Fruit fly (Drosophila melanogaster) whole organism, pupa: Measurements from ENCODE around the gene CG9498.

Experiments
- CG10348 ChIP-seq: fragments of 200-800 bp; sonication (Bioruptor generic); IDR thresholded peaks from 2 replicates; pipeline ENCODE4 v1.3.6; 2022; ENCODE audit warnings: missing biosample characterization, missing genetic modification characterization
- CG12605 ChIP-seq: fragments of 200-800 bp; sonication (Bioruptor generic); IDR thresholded peaks from 2 replicates; pipeline ENCODE4 v1.3.6; 2022; ENCODE audit warnings: missing biosample characterization, missing genetic modification characterization
- CG13204 ChIP-seq: fragments of 200-800 bp; sonication (Bioruptor generic); optimal IDR thresholded peaks from 2 replicates; lab custom pipeline; 2018; ENCODE audit warnings: missing biosample characterization, mild to moderate bottlenecking, missing genetic modification characterization, moderate library complexity
- CG14655 ChIP-seq: fragments of 200-800 bp; sonication (Bioruptor generic); optimal IDR thresholded peaks from 3 replicates; lab custom pipeline; 2017; ENCODE audit warnings: mild to moderate bottlenecking, missing biosample characterization, missing genetic modification reagents, missing genetic modification characterization
- CG15710 ChIP-seq: fragments of 200-800 bp; sonication (Bioruptor generic); optimal IDR thresholded peaks from 2 replicates; lab custom pipeline; 2018; ENCODE audit warnings: missing biosample characterization, mild to moderate bottlenecking, missing genetic modification characterization, moderate library complexity
- CG17806 ChIP-seq: fragments of 200-800 bp; sonication (Bioruptor generic); optimal IDR thresholded peaks from 2 replicates; lab custom pipeline; 2018; ENCODE audit warnings: missing biosample characterization, mild to moderate bottlenecking, missing genetic modification characterization, moderate library complexity
- CG32121 ChIP-seq: fragments of 200-800 bp; sonication (Bioruptor generic); IDR thresholded peaks from 2 replicates; pipeline ENCODE4 v1.3.6; 2022; ENCODE audit warnings: missing biosample characterization, missing genetic modification characterization
- CG34367 ChIP-seq: fragments of 200-800 bp; sonication (Bioruptor generic); optimal IDR thresholded peaks from 2 replicates; lab custom pipeline; 2018; ENCODE audit warnings: missing biosample characterization, mild to moderate bottlenecking, missing genetic modification characterization
- CG4496 ChIP-seq: fragments of 200-800 bp; sonication (Bioruptor generic); IDR thresholded peaks from 3 replicates; pipeline ENCODE4 v1.3.6; 2022; ENCODE audit warnings: missing biosample characterization, missing genetic modification characterization
- CG8159 ChIP-seq: fragments of 200-800 bp; sonication (Bioruptor generic); optimal IDR thresholded peaks from 3 replicates; lab custom pipeline; 2018; ENCODE audit warnings: missing biosample characterization, mild to moderate bottlenecking, missing genetic modification characterization, moderate library complexity
- CG8301 ChIP-seq: fragments of 200-800 bp; sonication (Bioruptor generic); optimal IDR thresholded peaks from 2 replicates; lab custom pipeline; 2018; ENCODE audit warnings: missing biosample characterization, mild to moderate bottlenecking, missing genetic modification characterization
- CG9948 ChIP-seq: fragments of 200-800 bp; sonication (Bioruptor generic); optimal IDR thresholded peaks from 2 replicates; lab custom pipeline; 2018; ENCODE audit warnings: missing biosample characterization, mild to moderate bottlenecking, missing genetic modification characterization, moderate library complexity
- D1 ChIP-seq: fragments of 200-800 bp; sonication (Bioruptor generic); optimal IDR thresholded peaks from 2 replicates; lab custom pipeline; 2018; ENCODE audit warnings: missing biosample characterization, mild to moderate bottlenecking, missing genetic modification characterization, moderate library complexity
- EcR ChIP-seq: fragments of 200-800 bp; sonication (Bioruptor generic); optimal IDR thresholded peaks from 3 replicates; lab custom pipeline; 2019; ENCODE audit warnings: missing biosample characterization, missing genetic modification characterization, mild to moderate bottlenecking, moderate library complexity, missing genetic modification reagents
- Ets98B ChIP-seq: fragments of 200-800 bp; sonication (Bioruptor generic); IDR thresholded peaks from 2 replicates; pipeline ENCODE4 v1.3.6; 2022; ENCODE audit warnings: missing biosample characterization, missing genetic modification characterization
- Pif1A ChIP-seq: fragments of 200-800 bp; sonication (Bioruptor generic); optimal IDR thresholded peaks from 3 replicates; lab custom pipeline; 2016; ENCODE audit warnings: missing biosample characterization, missing genetic modification characterization
- Pif1B ChIP-seq: fragments of 200-800 bp; sonication (Bioruptor generic); optimal IDR thresholded peaks from 3 replicates; lab custom pipeline; 2016; ENCODE audit warnings: missing biosample characterization, missing genetic modification characterization
- Snoo ChIP-seq: fragments of 200-800 bp; sonication (Bioruptor generic); optimal IDR thresholded peaks from 3 replicates; lab custom pipeline; 2017; ENCODE audit warnings: missing biosample characterization, mild to moderate bottlenecking, missing genetic modification characterization, inconsistent platforms
- fd96Ca ChIP-seq: fragments of 200-800 bp; sonication (Bioruptor generic); IDR thresholded peaks from 3 replicates; pipeline ENCODE4 v1.3.6; 2022; ENCODE audit warnings: missing biosample characterization, missing genetic modification characterization
- gl ChIP-seq: fragments of 200-800 bp; sonication (Bioruptor generic); optimal IDR thresholded peaks from 2 replicates; lab custom pipeline; 2018; ENCODE audit warnings: missing biosample characterization, mild to moderate bottlenecking, missing genetic modification characterization
- rn ChIP-seq: fragments of 200-800 bp; sonication (Bioruptor generic); IDR thresholded peaks from 2 replicates; pipeline ENCODE4 v1.3.6; 2022; ENCODE audit warnings: missing biosample characterization, missing genetic modification characterization

Gene CG9498

dm6 chr2L:6366924-6367323 lies 16.1 kb upstream of the CG9498 start:
- TF ChIP-seq D1 (tag; lab: Kevin White, UChicago) (no peak), Pif1A (GFP tag; lab: Kevin White, UChicago) (no peak), CG8159 (tag; lab: Kevin White, UChicago) (no peak), CG8301 (no peak), CG14655 (GFP tag; lab: Kevin White, UChicago) (no peak), Ets98B (no peak), CG12605 (GFP tag; lab: Robert Waterston, UW) (no peak), fd96Ca (no peak), Pif1B (no peak), CG32121 (no peak)

DNA sequence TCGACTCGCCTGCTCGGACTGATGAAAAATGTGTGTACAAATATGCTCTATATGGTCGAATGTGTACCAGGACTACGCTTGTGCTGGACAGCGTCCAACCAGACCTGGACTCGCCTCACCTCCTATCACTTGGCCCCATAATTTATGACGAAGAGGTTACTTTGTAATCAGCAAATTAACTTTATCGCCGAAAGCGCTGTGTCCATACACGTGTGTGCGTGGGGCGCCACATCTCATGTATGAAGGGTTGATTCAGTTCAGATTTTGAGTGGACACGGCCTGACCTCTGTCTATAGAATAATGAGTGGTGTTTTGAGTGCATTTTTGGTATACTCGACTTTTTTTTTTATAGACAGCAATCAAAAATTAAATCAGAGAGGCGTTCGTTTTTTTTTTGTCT lies 9.2 kb upstream of the CG9498 start:
- TF ChIP-seq CG13204 (GFP tag; lab: Kevin White, UChicago): no peak
- TF ChIP-seq gl (tag; lab: Kevin White, UChicago): no peak

dm6 chr2L:6358218-6358617 lies 7.4 kb upstream of the CG9498 start, which contains the start of gene CG9500:
Gene CG9500 (minus strand): TSS chr2L:6358318.
- TF ChIP-seq Pif1A (GFP tag; lab: Kevin White, UChicago): no peak
- TF ChIP-seq CG4496 (GFP tag; lab: Robert Waterston, UW): no peak
- no peak for TF ChIP-seq Pif1B
- TF ChIP-seq CG10348 (GFP tag; lab: Robert Waterston, UW): no peak
- TF ChIP-seq gl (tag; lab: Kevin White, UChicago): no peak
- no peak for TF ChIP-seq EcR (GFP tag; lab: Kevin White, UChicago)
- no peak for TF ChIP-seq D1 (tag; lab: Kevin White, UChicago)
- TF ChIP-seq CG12605 (GFP tag; lab: Robert Waterston, UW): no peak
- no peak for TF ChIP-seq CG14655 (GFP tag; lab: Kevin White, UChicago)
- TF ChIP-seq fd96Ca: no peak
- TF ChIP-seq CG32121: no peak
- TF ChIP-seq CG34367 (tag; lab: Kevin White, UChicago): no peak
- TF ChIP-seq CG13204 (GFP tag; lab: Kevin White, UChicago): no peak
- TF ChIP-seq Ets98B: no peak
- TF ChIP-seq CG8159 (tag; lab: Kevin White, UChicago): no peak
- no peak for TF ChIP-seq rn (GFP tag; lab: Robert Waterston, UW)
- no peak for TF ChIP-seq CG9948 (tag; lab: Kevin White, UChicago)
- TF ChIP-seq CG8301: no peak
- no peak for TF ChIP-seq CG17806 (tag; lab: Kevin White, UChicago)

dm6 chr2L:6356686-6357362 lies 6.0 kb upstream of the CG9498 start:
- no peak for TF ChIP-seq CG34367 (tag; lab: Kevin White, UChicago)
- TF ChIP-seq CG15710 (tag; lab: Kevin White, UChicago): no peak
- TF ChIP-seq Ets98B: no peak
- peak; percentile 56; the same call in 1 of the 3 replicates for TF ChIP-seq CG4496 (GFP tag; lab: Robert Waterston, UW)
- TF ChIP-seq CG17806 (tag; lab: Kevin White, UChicago): no peak
- no peak for TF ChIP-seq CG12605 (GFP tag; lab: Robert Waterston, UW)
- TF ChIP-seq CG10348 (GFP tag; lab: Robert Waterston, UW): no peak
- TF ChIP-seq EcR (GFP tag; lab: Kevin White, UChicago): no peak
- peak; percentile 48 for TF ChIP-seq CG14655 (GFP tag; lab: Kevin White, UChicago)
- no peak for TF ChIP-seq CG13204 (GFP tag; lab: Kevin White, UChicago)
- TF ChIP-seq gl (tag; lab: Kevin White, UChicago): no peak
- TF ChIP-seq D1 (tag; lab: Kevin White, UChicago): no peak
- no peak for TF ChIP-seq CG8301
- TF ChIP-seq CG8159 (tag; lab: Kevin White, UChicago): peak; percentile 13
- TF ChIP-seq CG9948 (tag; lab: Kevin White, UChicago): no peak
- TF ChIP-seq, all 21 proteins: peak for 3

- TF ChIP-seq CG10348 (GFP tag; lab: Robert Waterston, UW) (no peak), CG15710 (tag; lab: Kevin White, UChicago) (no peak), CG17806 (tag; lab: Kevin White, UChicago) (no peak), Ets98B (no peak), CG13204 (GFP tag; lab: Kevin White, UChicago) (no peak), CG8159 (tag; lab: Kevin White, UChicago) (no peak), EcR (GFP tag; lab: Kevin White, UChicago) (no peak), CG9948 (tag; lab: Kevin White, UChicago) (no peak), rn (GFP tag; lab: Robert Waterston, UW) (no peak)
Measured at dm6 chr2L:6356134-6356533, 5.3 kb upstream of the CG9498 start.

DNA sequence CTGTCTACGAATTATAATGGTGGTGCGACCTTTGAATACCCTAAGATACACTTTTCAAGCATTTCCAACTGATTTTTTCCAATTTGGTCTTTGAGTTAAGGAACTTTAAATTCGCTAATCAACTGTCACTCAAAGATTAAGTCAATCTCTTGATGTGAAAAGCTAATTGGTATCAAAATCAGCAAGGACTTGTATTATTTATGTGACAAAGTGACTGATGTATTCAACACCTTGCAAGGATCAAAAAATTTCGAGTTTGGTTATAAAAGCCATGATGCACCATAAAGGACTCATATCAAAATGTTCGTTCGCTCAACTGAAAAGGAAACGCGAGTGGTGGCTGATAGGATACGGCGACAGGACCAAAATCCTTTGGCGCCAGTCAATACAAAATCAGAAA lies 3.8 kb upstream of the CG9498 start, which contains the start of gene ppk14:
Gene ppk14 (plus strand): TSS at position 301 of the 400 bp plus-strand sequence.
- TF ChIP-seq D1 (tag; lab: Kevin White, UChicago): no peak
- no peak for TF ChIP-seq CG8301
- no peak for TF ChIP-seq CG32121
- TF ChIP-seq Snoo (tag; lab: Kevin White, UChicago): no peak
